Fruit fly (Drosophila melanogaster): ENCODE data around the gene msi.

- TF ChIP-seq CTCF (optimal IDR thresholded peaks at IDR 0.05) (no peak), CG8478 (optimal IDR thresholded peaks at IDR 0.05) (no peak)
Measured at dm6 chr3R:25644172-25644571, 128.3 kb downstream of the msi start.
